Fruit fly (Drosophila melanogaster): ENCODE data around the gene nerfin-2.

Gene nerfin-2

DNA sequence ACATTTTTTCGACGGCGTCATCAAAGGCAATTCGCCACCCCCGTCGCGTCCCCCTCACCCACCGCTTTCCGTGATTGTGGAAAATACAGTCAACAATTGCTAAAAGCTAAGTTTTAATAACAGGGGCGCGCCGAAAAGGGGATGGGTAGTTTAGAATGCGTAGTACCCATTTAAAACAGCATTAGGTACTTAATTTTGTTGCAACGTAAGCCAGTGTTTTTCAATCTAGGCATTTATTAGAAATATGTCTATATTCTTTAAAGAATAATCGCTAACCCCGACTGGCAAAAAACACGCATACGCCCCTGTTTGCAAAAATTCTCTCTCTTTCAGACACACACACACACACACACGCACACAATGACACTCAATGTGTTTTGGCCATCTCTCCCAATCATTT is 14.0 kb downstream of the nerfin-2 start (continued):
- TF ChIP-seq Ets21C (GFP tag; optimal IDR thresholded peaks at IDR 0.05) (peak; percentile 88), CG6792 (GFP tag; optimal IDR thresholded peaks at IDR 0.05) (peak; percentile 67), CG8319 (GFP tag; optimal IDR thresholded peaks at IDR 0.05) (peak; percentile 33), dsx (GFP tag; optimal IDR thresholded peaks at IDR 0.05; ENCODE audit: poor library complexity, severe bottlenecking) (no peak), CG8119 (GFP tag; IDR thresholded peaks at IDR 0.05) (no peak), lz (GFP tag; optimal IDR thresholded peaks at IDR 0.05) (peak; percentile 88), ss (GFP tag; optimal IDR thresholded peaks at IDR 0.05) (no peak)

DNA sequence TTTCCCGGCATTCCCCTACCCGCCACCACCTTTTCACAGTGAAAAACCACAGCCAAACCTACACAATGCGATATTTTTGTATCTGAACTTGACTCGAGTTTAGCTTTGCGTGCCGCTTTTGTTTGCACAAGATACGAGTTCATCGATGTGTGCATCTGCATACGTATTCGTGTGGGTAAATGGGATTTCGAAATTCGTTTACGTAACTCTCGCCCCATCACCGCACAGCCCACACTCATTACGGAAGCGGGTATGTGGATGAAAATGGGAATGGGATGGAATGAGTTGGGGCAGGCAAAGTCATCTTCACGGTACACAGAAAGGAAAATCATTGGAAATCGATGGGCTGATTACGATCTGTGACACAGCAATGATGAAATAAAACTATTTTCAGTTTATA is 15.3 kb downstream of the nerfin-2 start:
- TF ChIP-seq Hr4 (GFP tag; optimal IDR thresholded peaks at IDR 0.05): no peak
- peak; percentile 66 for TF ChIP-seq vri (GFP tag; optimal IDR thresholded peaks at IDR 0.05)
- TF ChIP-seq Lpt (GFP tag; optimal IDR thresholded peaks at IDR 0.05): no peak
- TF ChIP-seq salr (GFP tag; optimal IDR thresholded peaks at IDR 0.05): no peak
- TF ChIP-seq dac (GFP tag; optimal IDR thresholded peaks at IDR 0.05): no peak
- peak in 1 of 2 experiments; percentile 18 for TF ChIP-seq ss (GFP tag; optimal IDR thresholded peaks at IDR 0.05)
- TF ChIP-seq dsx (GFP tag; optimal IDR thresholded peaks at IDR 0.05; ENCODE audit: poor library complexity, severe bottlenecking): no peak
- no peak for TF ChIP-seq CG10669 (GFP tag; optimal IDR thresholded peaks at IDR 0.05)
- no peak for TF ChIP-seq CG3032 (tag; optimal IDR thresholded peaks at IDR 0.05)
- no peak for TF ChIP-seq Blimp-1 (GFP tag; optimal IDR thresholded peaks at IDR 0.05)
- no peak for TF ChIP-seq eg (GFP tag; IDR thresholded peaks at IDR 0.05)

DNA sequence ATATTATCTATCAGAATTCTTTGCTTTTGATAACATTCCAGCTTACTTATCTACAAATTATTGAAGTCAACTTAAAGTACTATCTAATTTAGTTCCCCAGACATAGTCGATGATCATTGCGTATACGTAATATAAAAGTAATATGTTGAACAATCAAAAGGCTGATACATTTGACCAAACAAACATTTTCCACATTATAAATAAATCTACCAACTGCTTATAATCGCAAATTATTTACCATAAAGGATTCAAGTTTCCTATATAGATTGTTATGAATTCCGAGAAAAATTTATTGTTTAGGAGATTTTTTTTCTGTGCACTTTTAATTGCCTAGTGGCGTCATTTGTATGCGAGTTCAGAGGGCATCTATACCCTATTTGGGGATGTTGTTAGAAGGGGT is 15.8 kb downstream of the nerfin-2 start:
- TF ChIP-seq fkh (GFP tag; optimal IDR thresholded peaks at IDR 0.05) (no peak), CG16779 (tag; optimal IDR thresholded peaks at IDR 0.05) (no peak), acj6 (GFP tag; optimal IDR thresholded peaks at IDR 0.05) (peak; percentile 3), CG11762 (GFP tag; optimal IDR thresholded peaks at IDR 0.05; ENCODE audit: insufficient read depth) (no peak), fd85E (GFP tag; optimal IDR thresholded peaks at IDR 0.05) (no peak), CG3032 (tag; optimal IDR thresholded peaks at IDR 0.05) (no peak), OdsH (GFP tag; optimal IDR thresholded peaks at IDR 0.05) (no peak), cyc (GFP tag; optimal IDR thresholded peaks at IDR 0.05) (no peak), lz (GFP tag; optimal IDR thresholded peaks at IDR 0.05) (no peak), CG32006 (GFP tag; optimal IDR thresholded peaks at IDR 0.05) (no peak), CG6163 (GFP tag; IDR thresholded peaks at IDR 0.05) (no peak), CG9139 (GFP tag; optimal IDR thresholded peaks at IDR 0.05) (no peak), CG11902 (GFP tag; optimal IDR thresholded peaks at IDR 0.05) (no peak), Eip78C (GFP tag) (peak; percentile 75), CG8319 (GFP tag; optimal IDR thresholded peaks at IDR 0.05) (no peak), dac (GFP tag; optimal IDR thresholded peaks at IDR 0.05) (no peak), CG7368 (GFP tag; optimal IDR thresholded peaks at IDR 0.05) (no peak), CG10669 (GFP tag; optimal IDR thresholded peaks at IDR 0.05) (peak; percentile 7), CG6808 (GFP tag; optimal IDR thresholded peaks at IDR 0.05) (no peak), CG11294 (GFP tag; IDR thresholded peaks at IDR 0.05) (0 out of 2 replicates have a peak, but pooled peaks have one; percentile 9), Met (GFP tag; optimal IDR thresholded peaks at IDR 0.05) (no peak), dsx (GFP tag; optimal IDR thresholded peaks at IDR 0.05; ENCODE audit: poor library complexity, severe bottlenecking) (no peak), Sox14 (GFP tag; optimal IDR thresholded peaks at IDR 0.05) (peak; percentile 3)

DNA sequence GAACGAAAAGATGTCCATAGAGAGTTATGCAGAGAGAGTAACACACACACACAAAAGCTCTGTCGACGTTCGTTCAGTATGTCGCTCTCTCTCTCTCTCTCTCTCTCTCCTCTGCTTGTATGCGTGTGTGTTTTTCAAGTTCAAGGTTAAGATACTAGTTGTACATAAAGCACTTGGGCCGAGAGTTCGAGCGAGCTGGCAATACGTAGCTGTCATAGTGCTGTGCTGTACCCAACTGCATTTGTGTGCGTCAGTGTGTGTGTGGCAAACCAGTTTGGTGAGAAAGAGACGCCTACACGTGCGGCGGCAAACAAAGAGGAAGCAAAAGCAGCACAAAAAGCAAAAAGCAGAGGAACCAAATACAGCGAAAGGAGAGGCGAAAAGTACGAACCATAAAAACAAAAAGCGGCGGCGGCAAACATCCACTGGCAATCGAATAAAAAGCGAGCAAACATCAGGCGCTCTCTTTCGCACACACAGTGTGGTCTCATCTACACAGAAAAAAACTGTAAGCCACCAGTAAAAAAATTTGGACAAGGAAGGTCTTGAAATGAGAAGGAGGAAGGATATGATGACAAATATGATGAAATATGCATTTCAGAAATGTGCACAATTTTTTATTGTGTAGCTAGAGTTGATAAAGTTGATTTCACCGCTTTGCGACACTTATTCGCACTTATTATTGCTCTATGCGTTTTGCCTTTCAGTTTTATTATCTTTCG is 16.4 kb downstream of the nerfin-2 start:
- TF ChIP-seq topi (GFP tag; optimal IDR thresholded peaks at IDR 0.05) (peak; percentile 87), vri (GFP tag; optimal IDR thresholded peaks at IDR 0.05) (peak; percentile 91), CG11762 (GFP tag; optimal IDR thresholded peaks at IDR 0.05; ENCODE audit: insufficient read depth) (peak; percentile 91), CG10631 (GFP tag; optimal IDR thresholded peaks at IDR 0.05) (peak; percentile 95), Smox (GFP tag; optimal IDR thresholded peaks at IDR 0.05) (peak; percentile 84), CG4318 (GFP tag; optimal IDR thresholded peaks at IDR 0.05) (peak; percentile 78), Hr4 (GFP tag; optimal IDR thresholded peaks at IDR 0.05) (peak; percentile 91), pdm3 (GFP tag; optimal IDR thresholded peaks at IDR 0.05) (peak; percentile 95), Eip93F (GFP tag; optimal IDR thresholded peaks at IDR 0.05) (peak; percentile 39), CG6792 (GFP tag; optimal IDR thresholded peaks at IDR 0.05) (peak; percentile 90), CG11902 (GFP tag; optimal IDR thresholded peaks at IDR 0.05) (peak; percentile 85), svp (GFP tag) (peak; percentile 89), Sox102F (GFP tag; optimal IDR thresholded peaks at IDR 0.05) (peak; percentile 81), lz (GFP tag; optimal IDR thresholded peaks at IDR 0.05) (peak; percentile 85), Eip78C (GFP tag) (peak; percentile 98), acj6 (GFP tag; optimal IDR thresholded peaks at IDR 0.05) (peak; percentile 95), Sox15 (GFP tag; optimal IDR thresholded peaks at IDR 0.05) (peak; percentile 87), CG8319 (GFP tag; optimal IDR thresholded peaks at IDR 0.05) (peak; percentile 82), salr (GFP tag; optimal IDR thresholded peaks at IDR 0.05) (peak; percentile 90 to 91), Sox14 (GFP tag; optimal IDR thresholded peaks at IDR 0.05) (peak; percentile 91), Gug (GFP tag; IDR thresholded peaks at IDR 0.05) (peak; percentile 93), Blimp-1 (GFP tag; optimal IDR thresholded peaks at IDR 0.05) (peak; percentile 23), fd85E (GFP tag; optimal IDR thresholded peaks at IDR 0.05) (peak; percentile 51)

Measured in whole organism, prepupa.